Worm (Caenorhabditis elegans) whole organism, late embryonic: Measurements from ENCODE around the gene Y39A3A.3.

ENCODE experiments used
- F13H6.1 ChIP-seq: sonication (generic microtip); optimal IDR thresholded peaks from 2 replicates; lab custom pipeline; 2016; ENCODE audit warnings: missing genetic modification characterization, missing compliant biosample characterization
- ama-1 ChIP-seq: fragments of 150-350 bp; optimal IDR thresholded peaks from 2 replicates; lab custom pipeline; 2014
- ceh-9 ChIP-seq: sonication (generic microtip); optimal IDR thresholded peaks from 2 replicates; lab custom pipeline; 2016; ENCODE audit warnings: mild to moderate bottlenecking, missing genetic modification characterization, inconsistent platforms, missing compliant biosample characterization
- dve-1 ChIP-seq: sonication (generic microtip); optimal IDR thresholded peaks from 2 replicates; lab custom pipeline; 2017; ENCODE audit warnings: antibody characterized with exemption, mild to moderate bottlenecking, missing genetic modification characterization, missing compliant biosample characterization
- fkh-10 ChIP-seq: fragments of 150-350 bp; optimal IDR thresholded peaks from 2 replicates; lab custom pipeline; 2014; ENCODE audit warnings: missing biosample characterization, missing genetic modification reagents, missing genetic modification characterization
- gmeb-2 ChIP-seq: sonication (generic microtip); optimal IDR thresholded peaks from 2 replicates; lab custom pipeline; 2016; ENCODE audit warnings: missing genetic modification characterization, inconsistent platforms, missing compliant biosample characterization
- pha-4 ChIP-seq: fragments of 150-350 bp; optimal IDR thresholded peaks from 2 replicates; lab custom pipeline; 2018; ENCODE audit warnings: missing biosample characterization, missing genetic modification reagents, missing genetic modification characterization
- pqm-1 ChIP-seq: sonication (generic microtip); optimal IDR thresholded peaks from 2 replicates; lab custom pipeline; 2016; ENCODE audit warnings: missing genetic modification characterization, missing compliant biosample characterization
- tbx-2 ChIP-seq: sonication (generic microtip); optimal IDR thresholded peaks from 2 replicates; lab custom pipeline; 2016; ENCODE audit warnings: missing genetic modification characterization, missing compliant biosample characterization
- ztf-16 ChIP-seq: sonication (generic microtip); optimal IDR thresholded peaks from 2 replicates; lab custom pipeline; 2017; ENCODE audit warnings: missing genetic modification characterization, missing compliant biosample characterization

- TF ChIP-seq F13H6.1 (tag; lab: Kevin White, UChicago) (no peak), gmeb-2 (tag; lab: Kevin White, UChicago) (no peak), fkh-10 (no peak), ama-1 (lab: Kevin White, UChicago) (no peak), ceh-9 (no peak), tbx-2 (no peak), dve-1 (peak; percentile 87), ztf-16 (tag; lab: Kevin White, UChicago) (no peak), pqm-1 (tag; lab: Kevin White, UChicago) (no peak), pha-4 (tag; lab: Kevin White, UChicago) (no peak)
Observed at ce11 chrIII:2060068-2060467, 8.1 kb downstream of the Y39A3A.3 start.
